Worm (Caenorhabditis elegans) whole organism, L1 larva: ENCODE data around the gene ZK637.15.

Experiments used
- Y116A8C.19 ChIP-seq: sonication (generic microtip); optimal IDR thresholded peaks from 2 replicates; lab custom pipeline; 2016; ENCODE audit warnings: missing compliant biosample characterization, missing genetic modification characterization, borderline replicate concordance
- ama-1 ChIP-seq: fragments of 150-350 bp; optimal IDR thresholded peaks from 2 replicates; lab custom pipeline; 2014
- fos-1 ChIP-seq: fragments of 150-350 bp; optimal IDR thresholded peaks from 2 replicates; lab custom pipeline; 2014; ENCODE audit warnings: missing biosample characterization, missing genetic modification characterization
- nhr-11 ChIP-seq: fragments of 150-350 bp; optimal IDR thresholded peaks from 2 replicates; lab custom pipeline; 2014; ENCODE audit warnings: missing biosample characterization, missing genetic modification characterization
- pqm-1 ChIP-seq: sonication (generic microtip); optimal IDR thresholded peaks from 3 replicates; lab custom pipeline; 2017; ENCODE audit warnings: missing biosample characterization, missing genetic modification characterization
- sox-4 ChIP-seq: sonication (generic microtip); optimal IDR thresholded peaks from 2 replicates; lab custom pipeline; 2016; ENCODE audit warnings: missing genetic modification characterization, missing compliant biosample characterization
- tbx-2 ChIP-seq: sonication (generic microtip); optimal IDR thresholded peaks from 2 replicates; lab custom pipeline; 2016; ENCODE audit warnings: missing genetic modification characterization, missing compliant biosample characterization
- unc-86 ChIP-seq: sonication (generic microtip); optimal IDR thresholded peaks from 2 replicates; lab custom pipeline; 2016; ENCODE audit warnings: missing genetic modification characterization, missing compliant biosample characterization

DNA sequence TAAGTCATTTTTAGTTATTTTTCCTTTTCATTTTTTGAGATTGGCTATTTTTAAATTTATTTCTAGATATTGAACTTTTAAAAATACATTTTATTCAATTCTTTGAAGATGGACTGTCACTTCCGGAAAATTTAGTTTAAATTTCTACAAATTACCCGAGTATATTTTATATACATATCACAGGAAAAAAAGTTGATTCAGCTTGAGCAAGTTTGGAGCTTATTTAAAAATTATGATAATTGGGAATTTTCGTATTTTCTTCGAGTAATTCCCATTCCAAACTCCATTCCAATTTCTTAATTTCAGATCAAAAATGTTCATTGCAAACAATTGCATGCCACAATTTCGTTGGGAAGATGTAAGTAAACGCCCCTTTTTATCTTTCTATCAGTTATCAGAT lies 9.8 kb downstream of the ZK637.15 start, which contains the start of gene arrd-15:
- TF ChIP-seq unc-86 (tag; lab: Kevin White, UChicago) (no peak), Y116A8C.19 (tag; lab: Kevin White, UChicago) (no peak), tbx-2 (tag; lab: Kevin White, UChicago) (no peak), fos-1 (no peak), nhr-11 (tag; lab: Kevin White, UChicago) (no peak), ama-1 (lab: Kevin White, UChicago) (no peak), sox-4 (tag; lab: Kevin White, UChicago) (no peak), pqm-1 (tag; lab: Kevin White, UChicago) (no peak)
